Worm (Caenorhabditis elegans) whole organism, late embryonic: ENCODE data around the gene Y43F4A.4.
A peak's percentile ranks its signal among the peaks of the same experiment; 100 is the strongest.

Experiments used
- C08G9.2 ChIP-seq: sonication (generic microtip); optimal IDR thresholded peaks from 2 replicates; lab custom pipeline; 2016; ENCODE audit warnings: mild to moderate bottlenecking, missing genetic modification characterization, moderate library complexity, missing compliant biosample characterization
- C38D4.7 ChIP-seq: fragments of 200-800 bp; sonication (Bioruptor generic); optimal IDR thresholded peaks from 2 replicates; lab custom pipeline; 2018; ENCODE audit warnings: mild to moderate bottlenecking, missing genetic modification characterization, moderate library complexity, missing compliant biosample characterization
- K09A11.1 ChIP-seq: sonication (generic microtip); optimal IDR thresholded peaks from 2 replicates; lab custom pipeline; 2017; ENCODE audit warnings: antibody characterized with exemption, mild to moderate bottlenecking, missing genetic modification characterization, missing compliant biosample characterization; ENCODE audit not compliant: insufficient read depth
- T23F11.4 ChIP-seq: fragments of 200-800 bp; sonication (Bioruptor generic); optimal IDR thresholded peaks from 2 replicates; lab custom pipeline; 2018; ENCODE audit warnings: mild to moderate bottlenecking, missing genetic modification characterization, missing compliant biosample characterization
- Y22D7AL.16 ChIP-seq: sonication (generic microtip); optimal IDR thresholded peaks from 2 replicates; lab custom pipeline; 2016; ENCODE audit warnings: missing genetic modification characterization, missing compliant biosample characterization
- ama-1 ChIP-seq: fragments of 150-350 bp; optimal IDR thresholded peaks from 2 replicates; lab custom pipeline; 2014
- ceh-14 ChIP-seq: sonication (generic microtip); optimal IDR thresholded peaks from 2 replicates; lab custom pipeline; 2016; ENCODE audit warnings: missing genotype, missing genetic modification characterization, missing compliant biosample characterization
- ceh-18 ChIP-seq: sonication (generic microtip); optimal IDR thresholded peaks from 2 replicates; lab custom pipeline; 2016; ENCODE audit warnings: missing genetic modification characterization, missing compliant biosample characterization
- ceh-2 ChIP-seq: sonication (generic microtip); optimal IDR thresholded peaks from 2 replicates; lab custom pipeline; 2016; ENCODE audit warnings: missing genotype, missing genetic modification characterization, missing compliant biosample characterization
- ceh-22 ChIP-seq: sonication (generic microtip); optimal IDR thresholded peaks from 2 replicates; lab custom pipeline; 2017; ENCODE audit warnings: missing biosample characterization, missing genetic modification characterization
- ceh-24 ChIP-seq: sonication (generic microtip); optimal IDR thresholded peaks from 2 replicates; lab custom pipeline; 2016; ENCODE audit warnings: mild to moderate bottlenecking, missing genetic modification characterization, missing compliant biosample characterization
- ceh-30 ChIP-seq: fragments of 150-350 bp; optimal IDR thresholded peaks from 2 replicates; lab custom pipeline; 2014; ENCODE audit warnings: missing biosample characterization, missing genetic modification characterization
- ceh-31 ChIP-seq: sonication (generic microtip); optimal IDR thresholded peaks from 2 replicates; lab custom pipeline; 2016; ENCODE audit warnings: missing genetic modification characterization, missing compliant biosample characterization
- ceh-45 ChIP-seq: fragments of 200-800 bp; sonication (Bioruptor generic); IDR thresholded peaks from 2 replicates; pipeline ENCODE4 v1.3.6; 2022; ENCODE audit warnings: missing genetic modification reagents, missing genetic modification characterization, missing compliant biosample characterization
- ceh-48 ChIP-seq: sonication (generic microtip); optimal IDR thresholded peaks from 2 replicates; lab custom pipeline; 2016; ENCODE audit warnings: missing genetic modification characterization, inconsistent platforms, missing compliant biosample characterization
- che-1 ChIP-seq: sonication (generic microtip); optimal IDR thresholded peaks from 2 replicates; lab custom pipeline; 2016; ENCODE audit warnings: mild to moderate bottlenecking, missing genetic modification characterization, missing compliant biosample characterization
- dve-1 ChIP-seq: sonication (generic microtip); optimal IDR thresholded peaks from 2 replicates; lab custom pipeline; 2017; ENCODE audit warnings: antibody characterized with exemption, mild to moderate bottlenecking, missing genetic modification characterization, missing compliant biosample characterization
- elt-4 ChIP-seq: sonication (generic microtip); optimal IDR thresholded peaks from 2 replicates; lab custom pipeline; 2016; ENCODE audit warnings: missing genetic modification characterization, missing compliant biosample characterization
- ets-4 ChIP-seq: sonication (generic microtip); optimal IDR thresholded peaks from 2 replicates; lab custom pipeline; 2016; ENCODE audit warnings: missing genetic modification characterization, missing compliant biosample characterization
- eyg-1 ChIP-seq: sonication (generic microtip); optimal IDR thresholded peaks from 2 replicates; lab custom pipeline; 2016; ENCODE audit warnings: missing genotype, missing genetic modification characterization, missing compliant biosample characterization
- fax-1 ChIP-seq: sonication (generic microtip); optimal IDR thresholded peaks from 2 replicates; lab custom pipeline; 2016; ENCODE audit warnings: missing genotype, missing genetic modification characterization, missing compliant biosample characterization
- fkh-10 ChIP-seq: fragments of 150-350 bp; optimal IDR thresholded peaks from 2 replicates; lab custom pipeline; 2014; ENCODE audit warnings: missing biosample characterization, missing genetic modification reagents, missing genetic modification characterization
- fkh-6 ChIP-seq: sonication (generic microtip); optimal IDR thresholded peaks from 2 replicates; lab custom pipeline; 2016; ENCODE audit warnings: missing genetic modification characterization, missing compliant biosample characterization
- gmeb-2 ChIP-seq: sonication (generic microtip); optimal IDR thresholded peaks from 2 replicates; lab custom pipeline; 2016; ENCODE audit warnings: missing genetic modification characterization, inconsistent platforms, missing compliant biosample characterization
- hlh-13 ChIP-seq: fragments of 200-800 bp; sonication (Bioruptor generic); optimal IDR thresholded peaks from 2 replicates; lab custom pipeline; 2018; ENCODE audit warnings: mild to moderate bottlenecking, missing genetic modification characterization, missing compliant biosample characterization
- hlh-15 ChIP-seq: sonication (generic microtip); optimal IDR thresholded peaks from 2 replicates; lab custom pipeline; 2016; ENCODE audit warnings: missing genetic modification characterization, missing compliant biosample characterization
- hlh-30 ChIP-seq: sonication (generic microtip); optimal IDR thresholded peaks from 2 replicates; lab custom pipeline; 2017; ENCODE audit warnings: antibody characterized with exemption, missing genetic modification characterization, missing compliant biosample characterization; ENCODE audit not compliant: insufficient read depth
- hlh-8 ChIP-seq: sonication (generic microtip); optimal IDR thresholded peaks from 2 replicates; lab custom pipeline; 2016; ENCODE audit warnings: missing genotype, missing genetic modification characterization, missing compliant biosample characterization
- lin-11 ChIP-seq: fragments of 200-800 bp; sonication (Bioruptor generic); optimal IDR thresholded peaks from 2 replicates; lab custom pipeline; 2018; ENCODE audit warnings: mild to moderate bottlenecking, missing genetic modification characterization, missing compliant biosample characterization
- madf-2 ChIP-seq: sonication (generic microtip); optimal IDR thresholded peaks from 2 replicates; lab custom pipeline; 2017; ENCODE audit warnings: missing genetic modification characterization, missing compliant biosample characterization
- mec-3 ChIP-seq: sonication (generic microtip); optimal IDR thresholded peaks from 2 replicates; lab custom pipeline; 2016; ENCODE audit warnings: borderline replicate concordance, missing genetic modification characterization, missing compliant biosample characterization
- nfya-1 ChIP-seq: sonication (generic microtip); optimal IDR thresholded peaks from 2 replicates; lab custom pipeline; 2017; ENCODE audit warnings: missing genetic modification characterization, mild to moderate bottlenecking, missing compliant biosample characterization, antibody characterized with exemption, moderate library complexity
- nhr-232 ChIP-seq: sonication (generic microtip); optimal IDR thresholded peaks from 2 replicates; lab custom pipeline; 2016; ENCODE audit warnings: missing genetic modification characterization, missing compliant biosample characterization
- npax-4 ChIP-seq: sonication (generic microtip); optimal IDR thresholded peaks from 2 replicates; lab custom pipeline; 2016; ENCODE audit warnings: missing genetic modification characterization, missing compliant biosample characterization
- odd-2 ChIP-seq: sonication (generic microtip); optimal IDR thresholded peaks from 2 replicates; lab custom pipeline; 2017; ENCODE audit warnings: antibody characterized with exemption, mild to moderate bottlenecking, missing genetic modification characterization, missing compliant biosample characterization
- pag-3 ChIP-seq: sonication (generic microtip); optimal IDR thresholded peaks from 2 replicates; lab custom pipeline; 2016; ENCODE audit warnings: missing compliant biosample characterization, missing genetic modification characterization, borderline replicate concordance
- pat-9 ChIP-seq: fragments of 200-800 bp; sonication (Bioruptor generic); optimal IDR thresholded peaks from 2 replicates; lab custom pipeline; 2018; ENCODE audit warnings: mild to moderate bottlenecking, missing genetic modification characterization, moderate library complexity, missing compliant biosample characterization
- pax-1 ChIP-seq: fragments of 150-350 bp; optimal IDR thresholded peaks from 2 replicates; lab custom pipeline; 2014; ENCODE audit warnings: missing biosample characterization, missing genetic modification characterization
- pha-2 ChIP-seq: sonication (generic microtip); optimal IDR thresholded peaks from 2 replicates; lab custom pipeline; 2017; ENCODE audit warnings: mild to moderate bottlenecking, missing genetic modification characterization, missing compliant biosample characterization
- pha-4 ChIP-seq: fragments of 150-350 bp; optimal IDR thresholded peaks from 2 replicates; lab custom pipeline; 2018; ENCODE audit warnings: missing biosample characterization, missing genetic modification reagents, missing genetic modification characterization
- pqm-1 ChIP-seq: sonication (generic microtip); optimal IDR thresholded peaks from 2 replicates; lab custom pipeline; 2016; ENCODE audit warnings: missing genetic modification characterization, missing compliant biosample characterization
- pros-1 ChIP-seq: fragments of 150-350 bp; optimal IDR thresholded peaks from 2 replicates; lab custom pipeline; 2014; ENCODE audit warnings: missing biosample characterization, missing genetic modification reagents, missing genetic modification characterization
- ref-2 ChIP-seq: sonication (generic microtip); optimal IDR thresholded peaks from 2 replicates; lab custom pipeline; 2016; ENCODE audit warnings: missing genetic modification characterization, missing compliant biosample characterization
- rnt-1 ChIP-seq: sonication (generic microtip); optimal IDR thresholded peaks from 2 replicates; lab custom pipeline; 2016; ENCODE audit warnings: missing genetic modification characterization, missing compliant biosample characterization
- sdc-2 ChIP-seq: sonication (generic microtip); optimal IDR thresholded peaks from 2 replicates; lab custom pipeline; 2016; ENCODE audit warnings: missing genotype, missing genetic modification characterization, missing compliant biosample characterization
- syd-9 ChIP-seq: sonication (generic microtip); optimal IDR thresholded peaks from 2 replicates; lab custom pipeline; 2016; ENCODE audit warnings: mild to moderate bottlenecking, missing genetic modification characterization, moderate library complexity, missing compliant biosample characterization
- tbx-2 ChIP-seq: sonication (generic microtip); optimal IDR thresholded peaks from 2 replicates; lab custom pipeline; 2016; ENCODE audit warnings: missing genetic modification characterization, missing compliant biosample characterization
- ttx-3 ChIP-seq: sonication (generic microtip); optimal IDR thresholded peaks from 2 replicates; lab custom pipeline; 2016; ENCODE audit warnings: missing genetic modification reagents, missing genetic modification characterization, missing compliant biosample characterization
- unc-55 ChIP-seq: sonication (generic microtip); optimal IDR thresholded peaks from 2 replicates; lab custom pipeline; 2017; ENCODE audit warnings: missing biosample characterization, missing genetic modification reagents, missing genetic modification characterization
- unc-86 ChIP-seq: sonication (generic microtip); optimal IDR thresholded peaks from 2 replicates; lab custom pipeline; 2016; ENCODE audit warnings: missing genetic modification characterization, missing compliant biosample characterization
- ztf-16 ChIP-seq: sonication (generic microtip); optimal IDR thresholded peaks from 2 replicates; lab custom pipeline; 2017; ENCODE audit warnings: missing genetic modification characterization, missing compliant biosample characterization

Gene Y43F4A.4

DNA sequence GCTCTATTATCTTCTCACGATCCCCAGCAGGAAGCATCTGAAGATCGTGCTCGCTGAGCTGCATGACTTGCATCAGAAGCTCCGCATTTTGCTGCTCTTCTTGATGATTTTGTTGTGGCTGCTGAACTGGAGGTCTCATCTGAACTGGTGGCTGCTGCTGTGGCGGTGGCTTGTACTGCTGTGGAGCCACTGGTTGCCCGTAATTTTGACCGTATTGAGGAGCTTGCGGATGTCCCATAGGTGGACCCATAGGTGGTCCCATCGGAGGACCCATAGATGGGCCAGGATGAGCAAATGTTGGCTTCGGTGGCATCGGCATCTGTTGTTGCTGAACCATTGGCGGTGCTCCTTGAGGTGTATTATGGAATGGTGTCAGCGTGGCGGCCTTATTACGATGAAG is 21.7 kb downstream of the Y43F4A.4 start:
- TF ChIP-seq lin-11 (tag; lab: Kevin White, UChicago), result no peak
- TF ChIP-seq che-1 (tag; lab: Kevin White, UChicago), result no peak
- no peak for TF ChIP-seq pax-1
- TF ChIP-seq rnt-1 (tag; lab: Kevin White, UChicago), result no peak
- TF ChIP-seq gmeb-2 (tag; lab: Kevin White, UChicago), result no peak
- TF ChIP-seq ceh-48 (tag; lab: Kevin White, UChicago), result no peak
- TF ChIP-seq hlh-8, result no peak
- no peak for TF ChIP-seq T23F11.4 (GFP tag; lab: Kevin White, UChicago)
- TF ChIP-seq ceh-31 (tag; lab: Kevin White, UChicago), result no peak

DNA sequence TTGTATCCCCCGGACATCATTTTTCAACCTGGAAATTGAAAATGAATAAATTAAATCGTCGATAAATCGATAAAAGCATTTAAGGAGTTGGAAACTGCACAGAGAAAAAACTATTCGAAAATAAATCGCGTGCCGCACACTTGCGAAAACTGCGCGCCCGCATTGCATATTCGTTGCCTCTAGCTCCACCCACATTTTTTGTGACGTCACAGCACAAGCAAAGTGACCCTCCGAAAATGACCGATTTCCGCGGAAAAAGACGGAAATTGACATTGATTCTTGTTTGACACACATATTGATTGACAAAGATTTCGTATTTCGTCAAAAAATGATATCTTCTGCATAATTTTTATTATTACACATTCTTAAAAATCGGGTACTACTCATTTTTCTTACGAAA is 23.5 kb downstream of the Y43F4A.4 start, which contains the start of gene cpf-2:
Gene cpf-2 (minus strand): TSS at position 28 of the 400 bp plus-strand sequence.
- TF ChIP-seq pat-9 (tag; lab: Kevin White, UChicago), result peak; percentile 12
- TF ChIP-seq hlh-30 (tag; lab: Kevin White, UChicago), result peak; percentile 10
- TF ChIP-seq pros-1 (tag; lab: Kevin White, UChicago), result no peak
- no peak for TF ChIP-seq fkh-10 (GFP tag; lab: Kevin White, UChicago)
- no peak for TF ChIP-seq unc-55 (GFP tag; lab: Kevin White, UChicago)
- no peak for TF ChIP-seq ama-1 (lab: Kevin White, UChicago)
- peak; percentile 11 for TF ChIP-seq npax-4 (tag; lab: Kevin White, UChicago)
- TF ChIP-seq ceh-24, result no peak
- no peak for TF ChIP-seq pag-3 (tag; lab: Kevin White, UChicago)
- TF ChIP-seq ttx-3 (tag; lab: Kevin White, UChicago), result peak; percentile 48
- TF ChIP-seq ets-4 (tag; lab: Kevin White, UChicago), result no peak
- TF ChIP-seq ztf-16 (tag; lab: Kevin White, UChicago), result peak; percentile 69
- no peak for TF ChIP-seq Y22D7AL.16 (tag; lab: Kevin White, UChicago)
- peak; percentile 7 for TF ChIP-seq hlh-8
- peak; percentile 31 for TF ChIP-seq sdc-2
- peak; percentile 75 for TF ChIP-seq tbx-2 (tag; lab: Kevin White, UChicago)
- TF ChIP-seq gmeb-2 (tag; lab: Kevin White, UChicago), result peak; percentile 41
- TF ChIP-seq fax-1 (tag; lab: Kevin White, UChicago), result peak; percentile 53
- TF ChIP-seq ceh-2 (tag; lab: Kevin White, UChicago), result peak; percentile 67
- no peak for TF ChIP-seq pqm-1 (tag; lab: Kevin White, UChicago)
- TF ChIP-seq pha-4 (tag; lab: Kevin White, UChicago), result no peak
- no peak for TF ChIP-seq ceh-45 (GFP tag; lab: Robert Waterston, UW)
- peak; percentile 40 for TF ChIP-seq ceh-18 (tag; lab: Kevin White, UChicago)
- TF ChIP-seq syd-9 (tag; lab: Kevin White, UChicago), result peak; percentile 43
- peak; percentile 45 for TF ChIP-seq fkh-6 (tag; lab: Kevin White, UChicago)
- peak; percentile 47 for TF ChIP-seq hlh-15 (tag; lab: Kevin White, UChicago)
- peak; percentile 54 for TF ChIP-seq ceh-14
- TF ChIP-seq C38D4.7, result peak; percentile 52
- TF ChIP-seq eyg-1 (tag; lab: Kevin White, UChicago), result no peak
- peak; percentile 42 for TF ChIP-seq odd-2 (tag; lab: Kevin White, UChicago)
- TF ChIP-seq dve-1, result no peak
- no peak for TF ChIP-seq pax-1
- peak; percentile 26 for TF ChIP-seq lin-11 (tag; lab: Kevin White, UChicago)
- peak; percentile 69 for TF ChIP-seq nfya-1 (tag; lab: Kevin White, UChicago)
- TF ChIP-seq C08G9.2 (tag; lab: Kevin White, UChicago), result peak; percentile 80
- peak; percentile 89 for TF ChIP-seq ref-2 (tag; lab: Kevin White, UChicago)
- peak; percentile 56 for TF ChIP-seq madf-2 (tag; lab: Kevin White, UChicago)
- TF ChIP-seq elt-4 (tag; lab: Kevin White, UChicago), result no peak
- peak; percentile 65 for TF ChIP-seq K09A11.1 (tag; lab: Kevin White, UChicago)
- peak; percentile 62 for TF ChIP-seq ceh-30 (tag; lab: Kevin White, UChicago)
- peak; percentile 55 for TF ChIP-seq che-1 (tag; lab: Kevin White, UChicago)
- peak; percentile 55 for TF ChIP-seq ceh-48 (tag; lab: Kevin White, UChicago)
- peak; percentile 32 for TF ChIP-seq pha-2 (tag; lab: Kevin White, UChicago)
- TF ChIP-seq T23F11.4 (GFP tag; lab: Kevin White, UChicago), result peak; percentile 55
- peak; percentile 65 for TF ChIP-seq unc-86 (tag; lab: Kevin White, UChicago)
- no peak for TF ChIP-seq hlh-13 (GFP tag; lab: Kevin White, UChicago)
- TF ChIP-seq nhr-232 (tag; lab: Kevin White, UChicago), result peak; percentile 39
- no peak for TF ChIP-seq ceh-22 (tag; lab: Kevin White, UChicago)
- no peak for TF ChIP-seq mec-3 (tag; lab: Kevin White, UChicago)
